Worm (Caenorhabditis elegans) whole organism, late embryonic: ENCODE measurements around the gene suex-1.

Experiments
- C08G9.2 ChIP-seq: sonication (generic microtip); optimal IDR thresholded peaks from 2 replicates; lab custom pipeline; 2016; ENCODE audit warnings: mild to moderate bottlenecking, missing genetic modification characterization, moderate library complexity, missing compliant biosample characterization
- ceh-34 ChIP-seq: sonication (generic microtip); optimal IDR thresholded peaks from 2 replicates; lab custom pipeline; 2016; ENCODE audit warnings: mild to moderate bottlenecking, missing genetic modification characterization, missing compliant biosample characterization
- ceh-45 ChIP-seq: fragments of 200-800 bp; sonication (Bioruptor generic); IDR thresholded peaks from 2 replicates; pipeline ENCODE4 v1.3.6; 2022; ENCODE audit warnings: missing genetic modification reagents, missing genetic modification characterization, missing compliant biosample characterization
- ceh-6 ChIP-seq: fragments of 200-800 bp; sonication (Bioruptor generic); optimal IDR thresholded peaks from 2 replicates; lab custom pipeline; 2018; ENCODE audit warnings: mild to moderate bottlenecking, missing genetic modification characterization, missing compliant biosample characterization
- ets-4 ChIP-seq: sonication (generic microtip); optimal IDR thresholded peaks from 2 replicates; lab custom pipeline; 2016; ENCODE audit warnings: missing genetic modification characterization, missing compliant biosample characterization
- gmeb-2 ChIP-seq: sonication (generic microtip); optimal IDR thresholded peaks from 2 replicates; lab custom pipeline; 2016; ENCODE audit warnings: missing genetic modification characterization, inconsistent platforms, missing compliant biosample characterization
- hlh-30 ChIP-seq: sonication (generic microtip); optimal IDR thresholded peaks from 2 replicates; lab custom pipeline; 2017; ENCODE audit warnings: antibody characterized with exemption, missing genetic modification characterization, missing compliant biosample characterization; ENCODE audit not compliant: insufficient read depth
- nhr-11 ChIP-seq: fragments of 150-350 bp; optimal IDR thresholded peaks from 2 replicates; lab custom pipeline; 2014; ENCODE audit warnings: missing biosample characterization, missing genetic modification characterization
- nhr-232 ChIP-seq: sonication (generic microtip); optimal IDR thresholded peaks from 2 replicates; lab custom pipeline; 2016; ENCODE audit warnings: missing genetic modification characterization, missing compliant biosample characterization
- pha-2 ChIP-seq: sonication (generic microtip); optimal IDR thresholded peaks from 2 replicates; lab custom pipeline; 2017; ENCODE audit warnings: mild to moderate bottlenecking, missing genetic modification characterization, missing compliant biosample characterization
- pha-4 ChIP-seq: fragments of 150-350 bp; optimal IDR thresholded peaks from 2 replicates; lab custom pipeline; 2018; ENCODE audit warnings: missing biosample characterization, missing genetic modification reagents, missing genetic modification characterization
- pqm-1 ChIP-seq: sonication (generic microtip); optimal IDR thresholded peaks from 2 replicates; lab custom pipeline; 2016; ENCODE audit warnings: missing genetic modification characterization, missing compliant biosample characterization
- ttx-3 ChIP-seq: sonication (generic microtip); optimal IDR thresholded peaks from 2 replicates; lab custom pipeline; 2016; ENCODE audit warnings: missing genetic modification reagents, missing genetic modification characterization, missing compliant biosample characterization
- unc-42 ChIP-seq: sonication (generic microtip); optimal IDR thresholded peaks from 2 replicates; lab custom pipeline; 2016; ENCODE audit warnings: missing genotype, missing genetic modification characterization, missing compliant biosample characterization

ce11 chrII:5537078-5537477 is 39.0 kb upstream of the suex-1 start:
- no peak for TF ChIP-seq ceh-45 (GFP tag; lab: Robert Waterston, UW)
- no peak for TF ChIP-seq ceh-6
- no peak for TF ChIP-seq nhr-232
- TF ChIP-seq pqm-1 (tag; lab: Kevin White, UChicago) = no peak
- no peak for TF ChIP-seq pha-2 (tag; lab: Kevin White, UChicago)
- TF ChIP-seq ets-4 (tag; lab: Kevin White, UChicago) = no peak
- TF ChIP-seq C08G9.2 (tag; lab: Kevin White, UChicago) = no peak
- TF ChIP-seq nhr-11 (tag; lab: Kevin White, UChicago) = no peak
- no peak for TF ChIP-seq unc-42 (tag; lab: Kevin White, UChicago)
- TF ChIP-seq ttx-3 = no peak
- TF ChIP-seq pha-4 (tag; lab: Kevin White, UChicago) = no peak
- TF ChIP-seq hlh-30 (tag; lab: Kevin White, UChicago) = no peak
- no peak for TF ChIP-seq ceh-34
- no peak for TF ChIP-seq gmeb-2
